Fruit fly (Drosophila melanogaster) whole organism, embryonic: ENCODE measurements around the gene CG16959.
A peak's percentile ranks its signal among the peaks of the same experiment; 100 is the strongest.

Source experiments
- Aef1 ChIP-seq: fragments of 200-800 bp; sonication (Bioruptor generic); IDR thresholded peaks from 3 replicates; pipeline ENCODE4 v1.3.6; 2022; ENCODE audit warnings: missing biosample characterization, missing genetic modification characterization
- BtbVII ChIP-seq: fragments of 200-800 bp; sonication (Bioruptor generic); optimal IDR thresholded peaks from 3 replicates; lab custom pipeline; 2017; ENCODE audit warnings: missing biosample characterization, mild to moderate bottlenecking, missing genetic modification characterization
- CG11560 ChIP-seq: fragments of 200-800 bp; sonication (Bioruptor generic); IDR thresholded peaks from 3 replicates; pipeline ENCODE4 v1.3.6; 2022; ENCODE audit warnings: missing biosample characterization, missing genetic modification characterization
- CG12104 ChIP-seq: fragments of 200-800 bp; sonication (Bioruptor generic); optimal IDR thresholded peaks from 3 replicates; lab custom pipeline; 2016; ENCODE audit warnings: missing biosample characterization, missing genetic modification characterization
- CG12219 ChIP-seq: fragments of 200-800 bp; sonication (Bioruptor generic); optimal IDR thresholded peaks from 3 replicates; lab custom pipeline; 2018; ENCODE audit warnings: missing biosample characterization, mild to moderate bottlenecking, missing genetic modification characterization
- CG13296 ChIP-seq: fragments of 200-800 bp; sonication (Bioruptor generic); optimal IDR thresholded peaks from 3 replicates; lab custom pipeline; 2018; ENCODE audit warnings: missing biosample characterization, mild to moderate bottlenecking, missing genetic modification characterization
- CG13624 ChIP-seq: fragments of 200-800 bp; sonication (Bioruptor generic); optimal IDR thresholded peaks from 2 replicates; lab custom pipeline; 2016; ENCODE audit warnings: missing biosample characterization, missing genetic modification characterization
- CG15073 ChIP-seq: fragments of 200-800 bp; sonication (Bioruptor generic); optimal IDR thresholded peaks from 2 replicates; lab custom pipeline; 2016; ENCODE audit warnings: missing biosample characterization, missing genetic modification characterization
- CG16779 ChIP-seq: fragments of 200-800 bp; sonication (Bioruptor generic); IDR thresholded peaks from 2 replicates; pipeline ENCODE4 v1.3.6; 2022; ENCODE audit warnings: missing biosample characterization, missing genetic modification characterization
- CG17186 ChIP-seq: fragments of 200-800 bp; sonication (Bioruptor generic); optimal IDR thresholded peaks from 3 replicates; lab custom pipeline; 2017; ENCODE audit warnings: missing biosample characterization, missing genetic modification reagents, missing genetic modification characterization
- CG1832 ChIP-seq: fragments of 200-800 bp; sonication (Bioruptor generic); optimal IDR thresholded peaks from 2 replicates; lab custom pipeline; 2017; ENCODE audit warnings: missing biosample characterization, mild to moderate bottlenecking, missing genetic modification characterization, inconsistent platforms
- CG2199 ChIP-seq: fragments of 200-800 bp; sonication (Bioruptor generic); IDR thresholded peaks from 3 replicates; pipeline ENCODE4 v1.3.6; 2022; ENCODE audit warnings: missing biosample characterization, missing genetic modification characterization
- CG2678 ChIP-seq: fragments of 200-800 bp; sonication (Bioruptor generic); optimal IDR thresholded peaks from 3 replicates; lab custom pipeline; 2019; ENCODE audit warnings: missing biosample characterization, mild to moderate bottlenecking, missing genetic modification characterization, moderate library complexity
- CG32532 ChIP-seq: fragments of 200-800 bp; sonication (Bioruptor generic); IDR thresholded peaks from 2 replicates; pipeline ENCODE4 v1.3.6; 2022; ENCODE audit warnings: missing biosample characterization, missing genetic modification characterization
- CG32767 ChIP-seq: fragments of 200-800 bp; sonication (Bioruptor generic); IDR thresholded peaks from 2 replicates; pipeline ENCODE4 v1.3.6; 2022; ENCODE audit warnings: missing biosample characterization, missing genetic modification characterization
- CG4282 ChIP-seq: fragments of 200-800 bp; sonication (Bioruptor generic); optimal IDR thresholded peaks from 2 replicates; lab custom pipeline; 2016; ENCODE audit warnings: missing biosample characterization, missing genetic modification characterization
- CG4424 ChIP-seq: fragments of 200-800 bp; sonication (Bioruptor generic); optimal IDR thresholded peaks from 3 replicates; lab custom pipeline; 2016; ENCODE audit warnings: missing biosample characterization, missing genetic modification characterization
- CG6791 ChIP-seq: fragments of 200-800 bp; sonication (Bioruptor generic); IDR thresholded peaks from 3 replicates; pipeline ENCODE4 v1.3.6; 2022; ENCODE audit warnings: missing biosample characterization, missing genetic modification characterization; ENCODE audit not compliant: partially characterized antibody
- CG8478 ChIP-seq: fragments of >200 bp; optimal IDR thresholded peaks from 2 replicates; lab custom pipeline; 2018
- CG9437 ChIP-seq: fragments of 200-800 bp; sonication (Bioruptor generic); optimal IDR thresholded peaks from 2 replicates; lab custom pipeline; 2018; ENCODE audit warnings: missing biosample characterization, mild to moderate bottlenecking, missing genetic modification characterization
- CG9876 ChIP-seq: fragments of 200-800 bp; sonication (Bioruptor generic); optimal IDR thresholded peaks from 2 replicates; lab custom pipeline; 2016; ENCODE audit warnings: missing biosample characterization, missing genetic modification characterization
- CG9932 ChIP-seq: fragments of 200-800 bp; sonication (Bioruptor generic); IDR thresholded peaks from 2 replicates; pipeline ENCODE4 v1.3.6; 2022; ENCODE audit warnings: missing biosample characterization, missing genetic modification characterization
- Dek ChIP-seq: fragments of 200-800 bp; sonication (Bioruptor generic); optimal IDR thresholded peaks from 3 replicates; lab custom pipeline; 2019; ENCODE audit warnings: missing biosample characterization, mild to moderate bottlenecking, missing genetic modification characterization, moderate library complexity
- Dip3 ChIP-seq: fragments of 200-800 bp; sonication (Bioruptor generic); optimal IDR thresholded peaks from 3 replicates; lab custom pipeline; 2016; ENCODE audit warnings: missing biosample characterization, missing genetic modification characterization
- Fer1 ChIP-seq: fragments of 200-800 bp; sonication (Bioruptor generic); optimal IDR thresholded peaks from 2 replicates; lab custom pipeline; 2017; ENCODE audit warnings: missing biosample characterization, mild to moderate bottlenecking, missing genetic modification characterization
- HHEX ChIP-seq: fragments of 200-800 bp; sonication (Bioruptor generic); optimal IDR thresholded peaks from 3 replicates; lab custom pipeline; 2017; ENCODE audit warnings: missing biosample characterization, mild to moderate bottlenecking, missing genetic modification characterization, missing genetic modification reagents
- HLH3B ChIP-seq: fragments of 200-800 bp; sonication (Bioruptor generic); IDR thresholded peaks from 2 replicates; pipeline ENCODE4 v1.3.6; 2022; ENCODE audit warnings: missing biosample characterization, missing genetic modification characterization
- Hsf ChIP-seq: fragments of 200-800 bp; sonication (Bioruptor generic); optimal IDR thresholded peaks from 3 replicates; lab custom pipeline; 2016; ENCODE audit warnings: missing biosample characterization, missing genetic modification characterization
- Jarid2 ChIP-seq: fragments of 200-800 bp; sonication (Bioruptor generic); optimal IDR thresholded peaks from 3 replicates; lab custom pipeline; 2017; ENCODE audit warnings: mild to moderate bottlenecking, missing biosample characterization, missing genetic modification reagents, missing genetic modification characterization
- Mrtf ChIP-seq: fragments of 200-800 bp; sonication (Bioruptor generic); IDR thresholded peaks from 3 replicates; pipeline ENCODE4 v1.3.6; 2022; ENCODE audit warnings: missing biosample characterization, missing genetic modification characterization
- Oli ChIP-seq: fragments of 200-800 bp; sonication (Bioruptor generic); optimal IDR thresholded peaks from 2 replicates; lab custom pipeline; 2018; ENCODE audit warnings: missing biosample characterization, mild to moderate bottlenecking, missing genetic modification characterization, moderate library complexity
- Optix ChIP-seq: fragments of 200-800 bp; sonication (Bioruptor generic); IDR thresholded peaks from 3 replicates; pipeline ENCODE4 v1.3.6; 2022; ENCODE audit warnings: missing biosample characterization, missing genetic modification characterization
- Side ChIP-seq: fragments of 200-800 bp; sonication (Bioruptor generic); optimal IDR thresholded peaks from 2 replicates; lab custom pipeline; 2016; ENCODE audit warnings: missing biosample characterization, missing genetic modification characterization
- Usf ChIP-seq: fragments of 200-800 bp; sonication (Bioruptor generic); optimal IDR thresholded peaks from 2 replicates; lab custom pipeline; 2017; ENCODE audit warnings: missing genotype, missing biosample characterization, missing genetic modification characterization
- ab ChIP-seq: fragments of 200-800 bp; sonication (Bioruptor generic); optimal IDR thresholded peaks from 2 replicates; lab custom pipeline; 2016; ENCODE audit warnings: missing biosample characterization, missing genetic modification characterization
- bbx ChIP-seq: fragments of 200-800 bp; sonication (Bioruptor generic); IDR thresholded peaks from 2 replicates; pipeline ENCODE4 v1.3.6; 2022; ENCODE audit warnings: missing biosample characterization, missing genetic modification characterization; ENCODE audit not compliant: partially characterized antibody
- btn ChIP-seq: fragments of 200-800 bp; sonication (Bioruptor generic); optimal IDR thresholded peaks from 2 replicates; lab custom pipeline; 2016; ENCODE audit warnings: missing biosample characterization, missing genetic modification characterization
- cas ChIP-seq: fragments of 200-800 bp; sonication (Bioruptor generic); IDR thresholded peaks from 2 replicates; pipeline ENCODE4 v1.3.6; 2022; ENCODE audit warnings: missing biosample characterization, missing genetic modification characterization
- ci ChIP-seq: fragments of 200-800 bp; sonication (Bioruptor generic); IDR thresholded peaks from 3 replicates; pipeline ENCODE4 v1.3.6; 2022; ENCODE audit warnings: missing biosample characterization, missing genetic modification characterization
- dimm ChIP-seq: fragments of 200-800 bp; sonication (Bioruptor generic); IDR thresholded peaks from 2 replicates; pipeline ENCODE4 v1.3.6; 2022; ENCODE audit warnings: missing biosample characterization, missing genetic modification characterization
- fd64A ChIP-seq: fragments of 200-800 bp; sonication (Bioruptor generic); optimal IDR thresholded peaks from 3 replicates; lab custom pipeline; 2018; ENCODE audit warnings: missing biosample characterization, mild to moderate bottlenecking, missing genetic modification characterization
- ind ChIP-seq: fragments of 200-800 bp; sonication (Bioruptor generic); optimal IDR thresholded peaks from 3 replicates; lab custom pipeline; 2016; ENCODE audit warnings: missing biosample characterization, missing genetic modification characterization
- insv ChIP-seq, 2 experiments: fragments of 200-800 bp; sonication (Bioruptor generic); optimal IDR thresholded peaks; 3 replicates each; lab custom pipeline; 2016 to 2018; ENCODE audit warnings: missing biosample characterization in 2 of 2, missing genetic modification characterization in 2 of 2
- kni ChIP-seq: fragments of 200-800 bp; sonication (Bioruptor generic); optimal IDR thresholded peaks from 3 replicates; lab custom pipeline; 2017; ENCODE audit warnings: mild to moderate bottlenecking, missing biosample characterization, missing genetic modification reagents, missing genetic modification characterization
- maf-S ChIP-seq: fragments of 200-800 bp; sonication (Bioruptor generic); optimal IDR thresholded peaks from 2 replicates; lab custom pipeline; 2016; ENCODE audit warnings: missing biosample characterization, missing genetic modification characterization
- pho ChIP-seq: fragments of 200-800 bp; sonication (Bioruptor generic); optimal IDR thresholded peaks from 2 replicates; lab custom pipeline; 2016; ENCODE audit warnings: missing biosample characterization, missing genetic modification characterization
- shn ChIP-seq: fragments of 200-800 bp; sonication (Bioruptor generic); optimal IDR thresholded peaks from 3 replicates; lab custom pipeline; 2016; ENCODE audit warnings: missing biosample characterization, missing genetic modification characterization
- sqz ChIP-seq: fragments of 200-800 bp; sonication (Bioruptor generic); optimal IDR thresholded peaks from 3 replicates; lab custom pipeline; 2018; ENCODE audit warnings: missing biosample characterization, mild to moderate bottlenecking, missing genetic modification characterization
- tap ChIP-seq: fragments of 200-800 bp; optimal IDR thresholded peaks from 3 replicates; lab custom pipeline; 2019; ENCODE audit warnings: missing biosample characterization, mild to moderate bottlenecking, missing genetic modification characterization, moderate library complexity
- usp ChIP-seq: fragments of >200 bp; optimal IDR thresholded peaks from 2 replicates; lab custom pipeline; 2017; ENCODE audit warnings: missing biosample characterization, missing genetic modification characterization

The CG16959 gene

dm6 chr3L:15142004-15142890 lies 17.1 kb upstream of the CG16959 start, which contains the start of gene Pdi (continued):
- peak; percentile 56 for TF ChIP-seq CG17186 (GFP tag; lab: Kevin White, UChicago)
- peak; percentile 70 for TF ChIP-seq CG32767 (GFP tag; lab: Robert Waterston, UW)
- no peak for TF ChIP-seq HHEX (GFP tag; lab: Kevin White, UChicago)
- TF ChIP-seq Aef1: no peak
- peak; percentile 71 for TF ChIP-seq CG1832
- TF ChIP-seq tap (tag; lab: Kevin White, UChicago): no peak
- TF ChIP-seq CG11560 (tag; lab: Robert Waterston, UW): no peak; the same call in 2 of the 3 replicates
- no peak for TF ChIP-seq BtbVII (GFP tag; lab: Kevin White, UChicago)
- peak; percentile 33; the same call in 1 of the 2 replicates for TF ChIP-seq HLH3B (GFP tag; lab: Robert Waterston, UW)
- no peak for TF ChIP-seq fd64A (GFP tag; lab: Kevin White, UChicago)
- TF ChIP-seq CG4424 (GFP tag; lab: Kevin White, UChicago): peak; percentile 44
- TF ChIP-seq CG2678: peak; percentile 21
- TF ChIP-seq Usf (GFP tag; lab: Kevin White, UChicago): no peak
- peak; percentile 38 for TF ChIP-seq sqz
- TF ChIP-seq CG9876 (GFP tag; lab: Kevin White, UChicago): no peak
- TF ChIP-seq Optix (GFP tag; lab: Robert Waterston, UW): no peak
- peak; percentile 42 for TF ChIP-seq Dek (tag; lab: Kevin White, UChicago)
- TF ChIP-seq Jarid2: peak; percentile 73
- TF ChIP-seq CG15073 (GFP tag; lab: Kevin White, UChicago): no peak
- TF ChIP-seq CG12104 (GFP tag; lab: Kevin White, UChicago): no peak
- peak; percentile 29 for TF ChIP-seq Fer1 (GFP tag; lab: Kevin White, UChicago)
- peak in 1 of 2 experiments; percentile 24 for TF ChIP-seq insv (GFP tag; optimal IDR thresholded peaks at IDR 0.05; lab: Kevin White, UChicago)
- no peak for TF ChIP-seq ab (GFP tag; lab: Kevin White, UChicago)
- TF ChIP-seq Hsf: peak; percentile 16
- TF ChIP-seq btn (GFP tag; lab: Kevin White, UChicago): no peak
- no peak for TF ChIP-seq CG4282 (GFP tag; lab: Kevin White, UChicago)
- peak; percentile 58; the same call in 1 of the 3 replicates for TF ChIP-seq CG6791
- TF ChIP-seq CG9437 (GFP tag; lab: Kevin White, UChicago): no peak
- TF ChIP-seq Oli (tag; lab: Kevin White, UChicago): no peak
- no peak for TF ChIP-seq kni (GFP tag; lab: Kevin White, UChicago)
- peak; percentile 78; the same call in 2 of the 3 replicates for TF ChIP-seq CG2199
- TF ChIP-seq dimm (GFP tag; lab: Robert Waterston, UW): no peak
- TF ChIP-seq maf-S (GFP tag; lab: Kevin White, UChicago): peak; percentile 9
- no peak for TF ChIP-seq Dip3
- no peak for TF ChIP-seq cas
- TF ChIP-seq ind: no peak
- TF ChIP-seq usp (GFP tag; lab: Kevin White, UChicago): no peak
- peak; percentile 43 for TF ChIP-seq CG13624
- TF ChIP-seq CG32532 (GFP tag; lab: Robert Waterston, UW): peak; percentile 45
- peak; percentile 49 for TF ChIP-seq Side (GFP tag; lab: Kevin White, UChicago)
- peak; percentile 18 for TF ChIP-seq pho (GFP tag; lab: Kevin White, UChicago)
- no peak for TF ChIP-seq CG9932 (GFP tag; lab: Robert Waterston, UW)
- TF ChIP-seq bbx (GFP tag; lab: Robert Waterston, UW): peak; percentile 83
- peak; percentile 41 for TF ChIP-seq shn
- peak; percentile 31 for TF ChIP-seq CG13296 (GFP tag; lab: Kevin White, UChicago)
- TF ChIP-seq CG12219 (GFP tag; lab: Kevin White, UChicago): no peak
- TF ChIP-seq Mrtf (GFP tag; lab: Robert Waterston, UW): no peak
- TF ChIP-seq CG16779 (GFP tag; lab: Robert Waterston, UW): no peak
- TF ChIP-seq CG8478 (lab: Kevin White, UChicago): no peak
- TF ChIP-seq ci: peak; percentile 68; the same call in 1 of the 3 replicates
